Fruit fly (Drosophila melanogaster) whole organism, embryonic: ENCODE results near the gene Dlip1.

Source experiments
- CG17361 ChIP-seq: fragments of 200-800 bp; sonication (Bioruptor generic); IDR thresholded peaks from 3 replicates; pipeline ENCODE4 v1.3.6; 2022; ENCODE audit warnings: missing biosample characterization, missing genetic modification characterization
- Meics ChIP-seq: fragments of 200-800 bp; sonication (Bioruptor generic); optimal IDR thresholded peaks from 2 replicates; lab custom pipeline; 2017; ENCODE audit warnings: missing biosample characterization, mild to moderate bottlenecking, missing genetic modification characterization
- kay ChIP-seq: fragments of 200-800 bp; sonication (Bioruptor generic); optimal IDR thresholded peaks from 2 replicates; lab custom pipeline; 2016; ENCODE audit warnings: missing biosample characterization, missing genetic modification characterization

DNA sequence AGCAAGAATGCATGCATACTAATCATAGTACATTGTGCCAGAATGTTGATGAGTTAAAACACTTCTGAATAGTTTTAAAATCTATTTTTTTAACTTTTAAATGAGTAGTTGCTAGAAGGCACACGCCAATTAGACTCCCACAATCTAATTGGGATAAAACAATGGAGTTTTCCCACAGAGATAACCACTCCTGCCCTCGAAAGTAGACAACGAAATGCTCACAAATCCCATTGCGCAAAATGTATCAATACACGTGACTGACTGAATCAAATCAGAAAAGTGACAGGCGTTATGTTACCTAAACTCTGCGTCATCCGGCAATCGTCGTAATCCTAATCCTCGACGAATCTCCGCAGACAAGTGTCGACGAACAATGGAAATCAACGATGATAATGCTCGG, 40.6 kb upstream of the Dlip1 start:
- TF ChIP-seq Meics (GFP tag; lab: Kevin White, UChicago) (no peak), kay (GFP tag; lab: Kevin White, UChicago) (no peak), CG17361 (GFP tag; lab: Robert Waterston, UW) (no peak)
